Worm (Caenorhabditis elegans): ENCODE data around the gene Y38H6A.3.
"Not testable (repeated sequence)": the region's sequence is repeated elsewhere in the genome, so short reads cannot be mapped to it uniquely, and the experiment has no call there.

- not testable (repeated sequence) for TF ChIP-seq F57A8.1 (GFP tag; optimal IDR thresholded peaks at IDR 0.05); repo-1 (tag; optimal IDR thresholded peaks at IDR 0.05); lin-40 (tag; optimal IDR thresholded peaks at IDR 0.05); unc-62 (GFP tag; optimal IDR thresholded peaks at IDR 0.05); B0019.2 (GFP tag; conservative IDR thresholded peaks at IDR 0.05); F22D6.2 (tag; optimal IDR thresholded peaks at IDR 0.05); madf-3 (GFP tag; IDR thresholded peaks at IDR 0.05)
These were observed 24.2 kb downstream of the Y38H6A.3 start, which contains the start of gene srh-177 for ce11 chrV:20369153-20369552.

All from whole organism, young adult.